Fruit fly (Drosophila melanogaster): Measurements from ENCODE around the gene Ir62a.

Ir62a gene

DNA sequence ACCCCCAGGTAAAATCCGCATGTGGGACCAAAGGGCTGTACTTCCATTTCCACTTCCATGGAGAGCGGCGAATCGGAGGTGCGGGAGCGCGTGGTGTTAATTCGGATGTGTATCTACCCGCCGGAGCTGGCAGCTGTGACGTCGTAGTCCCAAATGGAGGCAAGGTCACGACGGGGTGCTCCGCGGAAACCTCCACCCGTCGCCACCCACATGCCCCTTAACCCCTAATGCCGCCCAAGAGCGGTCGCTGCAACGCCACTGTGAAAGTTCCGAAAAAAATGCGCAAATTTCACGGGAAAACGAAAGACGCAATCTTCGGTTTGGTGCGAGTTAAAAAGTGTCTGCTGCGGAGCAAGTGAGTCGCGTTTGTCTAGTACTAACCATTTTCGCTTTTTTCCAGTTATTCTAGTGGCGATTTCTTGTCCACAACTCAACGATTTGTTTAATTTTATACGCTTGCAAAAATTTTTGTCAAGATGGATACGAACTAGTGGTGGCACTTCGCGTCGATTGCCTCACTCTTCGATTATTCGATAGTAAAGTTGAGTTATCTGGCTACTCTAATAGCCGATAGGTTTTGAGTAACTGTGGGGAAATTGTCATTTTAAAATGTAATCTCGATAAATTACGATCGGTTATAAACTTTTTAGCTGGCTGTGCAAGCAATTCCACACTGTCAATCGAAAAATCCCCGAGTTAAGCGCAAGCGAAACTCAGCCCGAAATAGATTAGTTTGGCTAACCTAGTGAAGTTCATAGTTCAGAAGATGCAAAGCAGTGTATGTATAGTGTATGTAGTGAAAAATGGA lies 28.8 kb downstream of the Ir62a start, which contains the start of the genes hfp and Psa:
hfp (minus strand) TSS at position 505 of the 808 bp plus-strand sequence.
Psa (plus strand) TSS at position 758 of the 808 bp plus-strand sequence.
- TF ChIP-seq hbn (GFP tag; IDR thresholded peaks at IDR 0.05; ENCODE audit: partially characterized antibody) (peak; percentile 60), CG14710 (tag; optimal IDR thresholded peaks at IDR 0.05) (peak; percentile 27), knrl (GFP tag; IDR thresholded peaks at IDR 0.05; ENCODE audit: partially characterized antibody) (peak; percentile 51; the same call in 1 of the 3 replicates), D (optimal IDR thresholded peaks at IDR 0.05) (no peak), D (GFP tag; optimal IDR thresholded peaks at IDR 0.05) (no peak), CG16813 (GFP tag; IDR thresholded peaks at IDR 0.05; ENCODE audit: partially characterized antibody) (peak; percentile 70), amos (GFP tag; IDR thresholded peaks at IDR 0.05; ENCODE audit: partially characterized antibody) (peak; percentile 72; the same call in 1 of the 2 replicates), hb (GFP tag; IDR thresholded peaks at IDR 0.05; ENCODE audit: partially characterized antibody) (peak; percentile 70; the same call in 1 of the 3 replicates), crol (GFP tag; IDR thresholded peaks at IDR 0.05) (peak; percentile 69), phol (tag; optimal IDR thresholded peaks at IDR 0.05) (peak; percentile 91), CG13287 (GFP tag; IDR thresholded peaks at IDR 0.05; ENCODE audit: partially characterized antibody) (peak; percentile 84), sens (GFP tag) (peak; percentile 14), CG4617 (GFP tag; optimal IDR thresholded peaks at IDR 0.05; ENCODE audit: borderline replicate concordance) (peak; percentile 61), CG9817 (tag; optimal IDR thresholded peaks at IDR 0.05) (no peak), CG32767 (GFP tag; IDR thresholded peaks at IDR 0.05) (peak; percentile 67), CG3407 (GFP tag; optimal IDR thresholded peaks at IDR 0.05) (no peak), ftz-f1 (GFP tag; optimal IDR thresholded peaks at IDR 0.05) (peak; percentile 45), CG2199 (GFP tag; IDR thresholded peaks at IDR 0.05) (no peak), Myb (GFP tag; optimal IDR thresholded peaks at IDR 0.05) (peak; percentile 82), CG17829 (tag; optimal IDR thresholded peaks at IDR 0.05) (peak; percentile 32), Dll (GFP tag; IDR thresholded peaks at IDR 0.05; ENCODE audit: partially characterized antibody) (peak; percentile 73), MESR4 (GFP tag; optimal IDR thresholded peaks at IDR 0.05) (peak; percentile 86), Sin3A (optimal IDR thresholded peaks at IDR 0.05) (peak; percentile 6), CG34376 (GFP tag; optimal IDR thresholded peaks at IDR 0.05) (peak; percentile 35), CG4730 (GFP tag; IDR thresholded peaks at IDR 0.05) (no peak), ci (GFP tag; IDR thresholded peaks at IDR 0.05) (peak; percentile 40; the same call in 1 of the 3 replicates), CG11085 (GFP tag; IDR thresholded peaks at IDR 0.05) (no peak), row (GFP tag; IDR thresholded peaks at IDR 0.05) (peak; percentile 21; the same call in 1 of the 3 replicates), B-H2 (GFP tag; optimal IDR thresholded peaks at IDR 0.05) (peak; percentile 2), CHES-1-like (GFP tag; optimal IDR thresholded peaks at IDR 0.05) (no peak), CG6791 (GFP tag; IDR thresholded peaks at IDR 0.05; ENCODE audit: partially characterized antibody) (peak; percentile 86), jumu (GFP tag; optimal IDR thresholded peaks at IDR 0.05) (no peak), Med (GFP tag) (peak; percentile 53), BEAF-32 (GFP tag; optimal IDR thresholded peaks at IDR 0.05) (peak; percentile 60), CG10431 (GFP tag; optimal IDR thresholded peaks at IDR 0.05) (no peak), sob (GFP tag; IDR thresholded peaks at IDR 0.05) (peak; percentile 22; the same call in 1 of the 2 replicates), CG14860 (GFP tag; IDR thresholded peaks at IDR 0.05; ENCODE audit: partially characterized antibody) (peak; percentile 73; the same call in 2 of the 3 replicates), pfk (GFP tag; optimal IDR thresholded peaks at IDR 0.05) (peak; percentile 14), CG9797 (GFP tag; optimal IDR thresholded peaks at IDR 0.05) (peak; percentile 25), D19A (tag; optimal IDR thresholded peaks at IDR 0.05) (peak; percentile 18), MBD-R2 (GFP tag; IDR thresholded peaks at IDR 0.05) (peak; percentile 37; the same call in 1 of the 2 replicates), unc-4 (GFP tag; IDR thresholded peaks at IDR 0.05; ENCODE audit: partially characterized antibody) (peak; percentile 62), zen2 (GFP tag; IDR thresholded peaks at IDR 0.05; ENCODE audit: partially characterized antibody) (peak; percentile 69), CG2116 (GFP tag; optimal IDR thresholded peaks at IDR 0.05) (peak; percentile 66), Doc3 (GFP tag; IDR thresholded peaks at IDR 0.05; ENCODE audit: partially characterized antibody) (peak; percentile 67; the same call in 2 of the 3 replicates), CG34422 (GFP tag; IDR thresholded peaks at IDR 0.05) (peak; percentile 46; the same call in 1 of the 3 replicates), Bgb (GFP tag; IDR thresholded peaks at IDR 0.05; ENCODE audit: partially characterized antibody) (peak; percentile 68)
